Fruit fly (Drosophila melanogaster) whole organism, embryonic: ENCODE measurements around the gene lili.

ENCODE experiments used
- Awh ChIP-seq: fragments of 200-800 bp; sonication (Bioruptor generic); IDR thresholded peaks from 2 replicates; pipeline ENCODE4, ENCODE4 v1.3.6; 2022; ENCODE audit warnings: missing biosample characterization, missing genetic modification characterization
- Bgb ChIP-seq: fragments of 200-800 bp; sonication (Bioruptor generic); IDR thresholded peaks from 2 replicates; pipeline ENCODE4 v1.3.6; 2022; ENCODE audit warnings: missing biosample characterization, missing genetic modification characterization; ENCODE audit not compliant: partially characterized antibody
- CG12769 ChIP-seq: fragments of 200-800 bp; sonication (Bioruptor generic); optimal IDR thresholded peaks from 2 replicates; lab custom pipeline; 2019; ENCODE audit warnings: missing biosample characterization, mild to moderate bottlenecking, missing genetic modification characterization, moderate library complexity
- CG14441 ChIP-seq: fragments of 200-800 bp; sonication (Bioruptor generic); IDR thresholded peaks from 2 replicates; pipeline ENCODE4 v1.3.6; 2022; ENCODE audit warnings: missing biosample characterization, missing genetic modification characterization
- CG15073 ChIP-seq: fragments of 200-800 bp; sonication (Bioruptor generic); optimal IDR thresholded peaks from 2 replicates; lab custom pipeline; 2016; ENCODE audit warnings: missing biosample characterization, missing genetic modification characterization
- CG2875 ChIP-seq: fragments of 200-800 bp; sonication (Bioruptor generic); optimal IDR thresholded peaks from 2 replicates; lab custom pipeline; 2017; ENCODE audit warnings: missing biosample characterization, mild to moderate bottlenecking, missing genetic modification characterization, missing genetic modification reagents
- CG34422 ChIP-seq: fragments of 200-800 bp; sonication (Bioruptor generic); IDR thresholded peaks from 3 replicates; pipeline ENCODE4 v1.3.6; 2022; ENCODE audit warnings: missing biosample characterization, missing genetic modification characterization
- CG6689 ChIP-seq: fragments of 200-800 bp; sonication (Bioruptor generic); IDR thresholded peaks from 2 replicates; pipeline ENCODE4 v1.3.6; 2022; ENCODE audit warnings: missing biosample characterization, missing genetic modification characterization
- CG6813 ChIP-seq: fragments of 200-800 bp; sonication (Bioruptor generic); optimal IDR thresholded peaks from 2 replicates; lab custom pipeline; 2017; ENCODE audit warnings: missing biosample characterization, missing genetic modification characterization, mild to moderate bottlenecking, moderate library complexity, missing genetic modification reagents
- CG8290 ChIP-seq, 3 experiments: fragments of 200-800 bp; sonication (Bioruptor generic); optimal IDR thresholded peaks; 2 replicates each; lab custom pipeline; 2016 to 2019; ENCODE audit warnings: missing biosample characterization in 3 of 3, missing genetic modification characterization in 3 of 3, mild to moderate bottlenecking in 2 of 3, moderate library complexity in 1 of 3
- CHES-1-like ChIP-seq: fragments of 200-800 bp; sonication (Bioruptor generic); optimal IDR thresholded peaks from 2 replicates; lab custom pipeline; 2016; ENCODE audit warnings: missing biosample characterization, missing genetic modification characterization
- D19A ChIP-seq: fragments of 200-800 bp; optimal IDR thresholded peaks from 3 replicates; lab custom pipeline; 2019; ENCODE audit warnings: missing biosample characterization, mild to moderate bottlenecking, missing genetic modification characterization, moderate library complexity
- D19B ChIP-seq: fragments of 200-800 bp; sonication (Bioruptor generic); optimal IDR thresholded peaks from 2 replicates; lab custom pipeline; 2017; ENCODE audit warnings: missing biosample characterization, mild to moderate bottlenecking, missing genetic modification characterization
- Deaf1 ChIP-seq: fragments of 200-800 bp; optimal IDR thresholded peaks from 3 replicates; lab custom pipeline; 2019; ENCODE audit warnings: missing biosample characterization, mild to moderate bottlenecking, missing genetic modification characterization, moderate library complexity
- Elba2 ChIP-seq: fragments of 200-800 bp; sonication (Bioruptor generic); optimal IDR thresholded peaks from 3 replicates; lab custom pipeline; 2016; ENCODE audit warnings: missing biosample characterization, missing genetic modification characterization
- HLHmδ ChIP-seq: fragments of 200-800 bp; sonication (Bioruptor generic); optimal IDR thresholded peaks from 2 replicates; lab custom pipeline; 2018; ENCODE audit warnings: missing biosample characterization, mild to moderate bottlenecking, missing genetic modification characterization, moderate library complexity
- Neu2 ChIP-seq: fragments of 200-800 bp; sonication (Bioruptor generic); optimal IDR thresholded peaks from 3 replicates; lab custom pipeline; 2016; ENCODE audit warnings: missing biosample characterization, missing genetic modification characterization, borderline replicate concordance
- Opbp ChIP-seq: fragments of 200-800 bp; sonication (Bioruptor generic); IDR thresholded peaks from 3 replicates; pipeline ENCODE4 v1.3.6; 2022; ENCODE audit warnings: missing biosample characterization, missing genetic modification characterization; ENCODE audit not compliant: partially characterized antibody
- Optix ChIP-seq: fragments of 200-800 bp; sonication (Bioruptor generic); IDR thresholded peaks from 3 replicates; pipeline ENCODE4 v1.3.6; 2022; ENCODE audit warnings: missing biosample characterization, missing genetic modification characterization
- Trl ChIP-seq, 3 experiments: fragments of >200 bp in 2 of 3; fragments of 200-800 bp in 1 of 3; sonication (Bioruptor generic) in 1 of 3; optimal IDR thresholded peaks; 2 replicates in 1 of 3; 3 replicates in 2 of 3; lab custom pipeline; 2016 to 2017; ENCODE audit warnings: missing biosample characterization in 1 of 3, missing genetic modification characterization in 1 of 3
- abd-A ChIP-seq: fragments of 200-800 bp; sonication (Bioruptor generic); optimal IDR thresholded peaks from 3 replicates; lab custom pipeline; 2019; ENCODE audit warnings: missing biosample characterization, mild to moderate bottlenecking, missing genetic modification characterization, moderate library complexity
- aop ChIP-seq: fragments of 200-800 bp; sonication (Bioruptor generic); IDR thresholded peaks from 2 replicates; pipeline ENCODE4 v1.3.6; 2022; ENCODE audit warnings: missing biosample characterization, missing genetic modification characterization
- cg ChIP-seq: fragments of 200-800 bp; sonication (Bioruptor generic); optimal IDR thresholded peaks from 3 replicates; lab custom pipeline; 2019; ENCODE audit warnings: missing biosample characterization, mild to moderate bottlenecking, missing genetic modification characterization, moderate library complexity
- dmrt11E ChIP-seq: fragments of 200-800 bp; sonication (Bioruptor generic); optimal IDR thresholded peaks from 3 replicates; lab custom pipeline; 2018; ENCODE audit warnings: missing biosample characterization, mild to moderate bottlenecking, missing genetic modification characterization, moderate library complexity
- gcm ChIP-seq: fragments of 200-800 bp; sonication (Bioruptor generic); optimal IDR thresholded peaks from 2 replicates; lab custom pipeline; 2019; ENCODE audit warnings: missing biosample characterization, mild to moderate bottlenecking, missing genetic modification characterization, moderate library complexity
- gem ChIP-seq: fragments of 200-800 bp; sonication (Bioruptor generic); optimal IDR thresholded peaks from 2 replicates; lab custom pipeline; 2019; ENCODE audit warnings: missing biosample characterization, mild to moderate bottlenecking, missing genetic modification characterization, moderate library complexity
- grn ChIP-seq: fragments of 200-800 bp; sonication (Bioruptor generic); optimal IDR thresholded peaks from 3 replicates; lab custom pipeline; 2017; ENCODE audit warnings: missing biosample characterization, missing genetic modification characterization
- gt ChIP-seq: fragments of 200-800 bp; sonication (Bioruptor generic); IDR thresholded peaks from 2 replicates; pipeline ENCODE4 v1.3.6; 2022; ENCODE audit warnings: missing biosample characterization, missing genetic modification characterization
- sd ChIP-seq: fragments of 200-800 bp; sonication (Bioruptor generic); optimal IDR thresholded peaks from 3 replicates; lab custom pipeline; 2018; ENCODE audit warnings: missing biosample characterization, mild to moderate bottlenecking, missing genetic modification characterization, moderate library complexity
- sens ChIP-seq: fragments of 200-800 bp; sonication (Bioruptor generic); peaks from one replicate; lab custom pipeline; 2016; ENCODE audit warnings: missing biosample characterization, missing genetic modification characterization
- ssp ChIP-seq: fragments of 200-800 bp; sonication (Bioruptor generic); IDR thresholded peaks from 2 replicates; pipeline ENCODE4 v1.3.6; 2022; ENCODE audit warnings: missing biosample characterization, missing genetic modification characterization
- vvl ChIP-seq: fragments of 200-800 bp; sonication (Bioruptor generic); IDR thresholded peaks from 2 replicates; pipeline ENCODE4 v1.3.6; 2022; ENCODE audit warnings: missing biosample characterization, missing genetic modification characterization
- zen ChIP-seq: fragments of 200-800 bp; sonication (Bioruptor generic); optimal IDR thresholded peaks from 3 replicates; lab custom pipeline; 2018; ENCODE audit warnings: missing biosample characterization, mild to moderate bottlenecking, missing genetic modification characterization, moderate library complexity

lili gene

dm6 chr3R:24845952-24846848 lies 32.4 kb upstream of the lili start (continued):
- TF ChIP-seq grn (GFP tag; lab: Kevin White, UChicago) (peak; percentile 61), zen (peak; percentile 84), Awh (GFP tag; lab: Robert Waterston, UW) (peak; percentile 45; the same call in 1 of the 2 replicates), cg (GFP tag; lab: Kevin White, UChicago) (no peak), gcm (GFP tag; lab: Kevin White, UChicago) (peak; percentile 76), abd-A (tag; lab: Kevin White, UChicago) (no peak), Optix (GFP tag; lab: Robert Waterston, UW) (no peak), Bgb (GFP tag; lab: Robert Waterston, UW) (no peak)

- peak; percentile 4 for TF ChIP-seq D19A (tag; lab: Kevin White, UChicago)
- TF ChIP-seq D19B, result peak; percentile 37
- TF ChIP-seq gt, result no peak
- peak; percentile 30 for TF ChIP-seq gem (tag; lab: Kevin White, UChicago)
- peak; percentile 2 for TF ChIP-seq dmrt11E (tag; lab: Kevin White, UChicago)
- TF ChIP-seq CG12769 (tag; lab: Kevin White, UChicago), result no peak
- TF ChIP-seq CG6813 (GFP tag; lab: Kevin White, UChicago), result no peak
- peak; percentile 52 for TF ChIP-seq sens (GFP tag; lab: Kevin White, UChicago)
- TF ChIP-seq Elba2 (GFP tag; lab: Kevin White, UChicago), result no peak
- TF ChIP-seq vvl, result no peak
- no peak for TF ChIP-seq CG15073 (GFP tag; lab: Kevin White, UChicago)
- TF ChIP-seq aop (GFP tag; lab: Robert Waterston, UW), result no peak
- TF ChIP-seq CHES-1-like (GFP tag; lab: Kevin White, UChicago), result no peak
Measured at dm6 chr3R:24845148-24845547, 31.3 kb upstream of the lili start.

dm6 chr3R:24841635-24842034 lies 27.8 kb upstream of the lili start, which contains the start of gene Esp:
Esp (plus strand) TSS chr3R:24841935.
- TF ChIP-seq Neu2, result no peak
- peak; percentile 39 for TF ChIP-seq sens (GFP tag; lab: Kevin White, UChicago)
- 0 out of 3 replicates have a peak, but pooled peaks have one; percentile 7 for TF ChIP-seq Opbp
- TF ChIP-seq Trl (optimal IDR thresholded peaks at IDR 0.05; lab: Kevin White, UChicago), result peak in 1 of 2 experiments; percentile 19
- TF ChIP-seq Trl (GFP tag; optimal IDR thresholded peaks at IDR 0.05; lab: Kevin White, UChicago), result no peak
- TF ChIP-seq Deaf1 (tag; lab: Kevin White, UChicago), result peak; percentile 53
- TF ChIP-seq, all 482 proteins: peak for 4

- TF ChIP-seq ssp (GFP tag; lab: Robert Waterston, UW) (no peak), CG8290 (GFP tag; optimal IDR thresholded peaks at IDR 0.05; lab: Kevin White, UChicago) (no peak), CG8290 (tag; optimal IDR thresholded peaks at IDR 0.05; lab: Kevin White, UChicago) (no peak), HLHmδ (no peak), sd (tag; lab: Kevin White, UChicago) (no peak), CG34422 (no peak), CG14441 (GFP tag; lab: Robert Waterston, UW) (no peak), CG6689 (no peak), CG2875 (GFP tag; lab: Kevin White, UChicago) (no peak)
Measured at dm6 chr3R:24841063-24841462, 27.3 kb upstream of the lili start, which contains the start of gene CG33658. CG33658 (minus strand) TSS chr3R:24841163.
